Fruit fly (Drosophila melanogaster) whole organism: Measurements from ENCODE around the gene Cyp4d1.
A peak's percentile ranks its signal among the peaks of the same experiment; 100 is the strongest.

Experiments
- CG8478 ChIP-seq: fragments of >200 bp; optimal IDR thresholded peaks from 2 replicates; lab custom pipeline; 2018; ENCODE audit warnings: inconsistent platforms
- Dll ChIP-seq: fragments of >200 bp; optimal IDR thresholded peaks from 2 replicates; lab custom pipeline; 2017
- EcR ChIP-seq, 2 experiments: fragments of >200 bp; optimal IDR thresholded peaks; 2 replicates each; lab custom pipeline; 2017; ENCODE audit warnings: missing biosample characterization in 2 of 2, missing genetic modification characterization in 2 of 2, missing genetic modification reagents in 2 of 2
- pan ChIP-seq: fragments of >200 bp; optimal IDR thresholded peaks from 2 replicates; lab custom pipeline; 2017
- psq ChIP-seq: fragments of >200 bp; optimal IDR thresholded peaks from 2 replicates; lab custom pipeline; 2017
- usp ChIP-seq: fragments of >200 bp; optimal IDR thresholded peaks from 2 replicates; lab custom pipeline; 2017; ENCODE audit warnings: missing biosample characterization, missing genetic modification characterization, mixed read lengths

Gene Cyp4d1

DNA sequence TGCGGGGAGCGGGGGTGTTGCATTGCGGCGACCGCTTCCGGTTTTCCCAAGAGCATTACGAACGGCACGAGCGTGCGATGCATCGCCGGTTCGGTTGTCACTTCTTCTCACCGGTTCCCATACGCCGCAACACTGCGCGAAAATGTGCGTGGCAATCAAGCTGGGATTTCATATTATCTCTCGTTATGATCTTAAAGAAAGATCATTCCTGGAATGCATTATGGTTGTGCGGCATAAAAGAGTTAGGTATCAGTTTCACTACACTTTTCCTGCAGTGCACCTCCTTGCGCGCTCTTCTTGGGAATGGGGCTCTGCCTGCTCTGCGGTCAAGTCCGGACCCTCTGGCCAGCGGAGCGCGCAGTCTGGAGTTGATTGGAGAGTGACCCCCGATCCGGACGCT, 4.1 kb upstream of the Cyp4d1 start:
- TF ChIP-seq pan (lab: Kevin White, UChicago) (no peak), usp (GFP tag; lab: Kevin White, UChicago) (no peak), EcR (GFP tag; optimal IDR thresholded peaks at IDR 0.05; lab: Kevin White, UChicago) (no peak), Dll (lab: Kevin White, UChicago) (no peak)

DNA sequence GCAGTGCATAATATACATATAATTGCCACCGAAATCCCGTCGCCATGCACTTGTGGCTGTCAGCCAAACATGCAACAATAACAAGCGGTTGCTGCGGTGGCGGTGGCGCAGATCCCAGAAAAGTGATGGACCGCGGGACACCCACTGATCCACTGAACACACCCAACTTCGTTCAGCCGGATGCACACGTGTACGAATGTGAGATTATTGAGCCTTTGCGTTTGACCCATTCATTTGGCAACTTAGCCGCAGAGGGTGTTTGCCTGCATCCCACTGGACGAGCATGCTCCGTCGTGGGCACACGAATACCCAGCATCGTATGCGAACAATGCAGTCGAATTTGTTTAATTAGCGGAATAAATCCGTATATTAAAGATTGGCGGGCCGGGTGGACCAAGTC, 3.4 kb upstream of the Cyp4d1 start:
- TF ChIP-seq Dll (lab: Kevin White, UChicago) (no peak), psq (no peak), pan (lab: Kevin White, UChicago) (no peak), CG8478 (lab: Kevin White, UChicago) (no peak), usp (GFP tag; lab: Kevin White, UChicago) (no peak), EcR (GFP tag; optimal IDR thresholded peaks at IDR 0.05; lab: Kevin White, UChicago) (no peak)

DNA sequence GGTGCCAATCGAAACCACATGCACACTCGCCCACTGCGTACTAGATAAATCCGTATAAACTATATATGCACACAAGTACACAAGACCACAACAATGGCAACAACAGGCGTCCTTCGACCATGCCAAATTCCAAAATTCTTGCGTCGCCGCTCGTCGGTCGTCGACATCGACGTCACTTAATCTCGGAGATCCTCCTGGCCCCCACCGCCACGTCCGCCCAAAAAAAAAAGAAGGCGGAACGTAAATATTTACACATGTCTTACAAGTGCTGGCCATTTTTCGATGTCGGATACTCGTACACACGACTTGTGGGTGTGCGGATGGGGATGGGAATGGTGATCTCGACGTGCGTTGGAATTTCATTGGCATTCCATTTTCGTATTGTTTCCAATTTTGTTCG, 1.4 kb upstream of the Cyp4d1 start:
- TF ChIP-seq Dll (lab: Kevin White, UChicago) (no peak), pan (lab: Kevin White, UChicago) (no peak), EcR (GFP tag; optimal IDR thresholded peaks at IDR 0.05; lab: Kevin White, UChicago) (no peak), usp (GFP tag; lab: Kevin White, UChicago) (no peak), psq (no peak), CG8478 (lab: Kevin White, UChicago) (no peak)

DNA sequence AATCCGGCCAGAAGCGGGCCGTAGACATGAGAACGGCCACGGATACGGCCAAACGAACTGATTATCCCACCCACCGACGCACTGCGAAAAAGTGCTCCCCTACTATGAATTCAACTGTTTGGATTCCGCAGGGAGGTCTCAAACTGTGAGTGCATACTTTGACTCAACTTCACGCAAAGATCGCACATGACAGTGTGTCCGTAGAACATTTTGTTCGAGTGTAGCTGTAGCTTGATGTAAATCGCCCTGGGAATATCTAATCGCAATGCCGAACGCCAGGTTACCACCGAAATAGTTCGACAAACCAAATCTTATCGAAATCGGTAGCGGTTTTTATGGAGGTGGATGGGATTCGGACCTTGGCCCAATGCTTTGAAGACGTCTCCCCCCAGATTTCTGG, 960 bp downstream of the Cyp4d1 start:
- TF ChIP-seq usp (GFP tag; lab: Kevin White, UChicago) (no peak), CG8478 (lab: Kevin White, UChicago) (no peak), Dll (lab: Kevin White, UChicago) (no peak), pan (lab: Kevin White, UChicago) (no peak), EcR (GFP tag; optimal IDR thresholded peaks at IDR 0.05; lab: Kevin White, UChicago) (no peak), psq (no peak)

DNA sequence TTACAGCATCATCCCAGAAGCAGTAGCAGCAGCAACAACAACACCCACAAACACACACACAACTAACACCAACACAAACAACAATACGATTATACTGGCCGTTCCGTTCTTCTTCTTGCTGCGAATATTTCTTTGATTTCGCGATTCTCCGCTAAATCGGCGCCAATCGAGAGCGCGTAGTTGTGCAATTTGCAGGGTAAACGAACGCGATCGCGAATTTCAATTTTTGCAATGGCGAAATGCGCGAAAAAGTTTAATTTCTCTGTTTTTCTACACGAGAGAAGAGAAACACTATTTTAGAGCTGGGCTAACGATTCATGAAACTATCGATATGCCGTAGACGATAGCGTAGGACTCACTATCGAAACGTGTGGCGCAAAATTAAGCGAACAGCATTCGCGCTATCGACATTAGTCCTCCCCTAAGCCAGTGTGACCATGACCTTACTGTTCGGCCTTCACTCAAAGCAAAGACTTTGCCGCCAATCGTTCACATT, 3.3 kb downstream of the Cyp4d1 start, which contains the start of gene wapl:
Gene wapl (minus strand): TSS at position 316 of the 496 bp plus-strand sequence.
- TF ChIP-seq EcR (GFP tag; optimal IDR thresholded peaks at IDR 0.05; lab: Kevin White, UChicago) (no peak), Dll (lab: Kevin White, UChicago) (no peak)

DNA sequence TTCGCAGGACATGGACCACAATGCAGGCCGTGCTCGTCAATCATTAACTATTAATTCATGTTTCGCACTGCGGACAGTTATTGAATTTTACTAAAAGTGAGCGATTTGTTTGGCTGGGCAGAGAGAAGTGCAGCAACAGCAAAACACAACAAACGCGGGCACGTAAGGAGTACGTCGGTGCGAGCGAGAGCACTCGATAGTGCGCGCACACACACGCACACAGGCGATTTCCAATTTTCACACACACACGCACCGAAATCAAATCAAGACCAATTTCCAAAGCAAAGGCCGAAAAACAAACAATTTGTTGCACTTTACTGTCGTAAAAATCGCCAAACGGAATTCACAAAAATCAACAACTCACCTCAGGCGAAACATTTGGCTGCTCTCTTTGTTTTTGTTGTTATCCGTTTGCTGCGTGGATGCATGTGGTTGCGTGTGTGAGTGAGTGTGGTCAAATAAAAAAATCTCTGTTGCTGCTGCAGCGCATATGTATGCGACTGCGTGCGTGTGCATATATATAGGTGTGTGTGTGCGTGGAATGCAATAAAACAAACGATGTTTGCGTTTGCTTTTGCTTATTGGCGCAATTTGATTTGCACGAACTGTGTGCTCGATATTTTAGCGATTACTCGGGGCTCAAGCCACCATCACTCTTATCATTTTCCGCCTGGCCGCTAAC, 3.9 kb downstream of the Cyp4d1 start:
- TF ChIP-seq EcR (GFP tag; optimal IDR thresholded peaks at IDR 0.05; lab: Kevin White, UChicago), result no peak
- no peak for TF ChIP-seq psq
- TF ChIP-seq pan (lab: Kevin White, UChicago), result no peak
- TF ChIP-seq usp (GFP tag; lab: Kevin White, UChicago), result no peak
- TF ChIP-seq Dll (lab: Kevin White, UChicago), result peak; percentile 25
- TF ChIP-seq CG8478 (lab: Kevin White, UChicago), result peak; percentile 95

DNA sequence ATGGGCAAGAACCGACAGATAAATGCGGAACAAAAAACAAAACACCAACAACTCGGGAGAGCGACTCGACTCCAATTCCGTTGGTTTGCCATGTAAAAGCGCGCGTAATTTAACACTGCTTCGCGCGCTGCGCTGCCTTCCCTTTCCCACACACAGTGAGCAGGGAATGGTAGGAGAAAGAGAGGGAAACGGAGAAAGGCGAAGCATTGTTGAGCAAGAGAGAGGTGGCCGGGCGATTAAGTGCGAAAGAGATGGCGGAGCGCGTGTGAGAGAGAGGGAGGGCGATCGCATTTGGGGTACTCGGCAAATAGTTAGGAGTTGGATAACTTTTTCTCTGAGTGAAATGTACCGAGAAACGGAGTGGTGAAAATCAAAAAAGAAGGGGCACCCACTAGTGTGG, 6.1 kb downstream of the Cyp4d1 start:
- TF ChIP-seq EcR (GFP tag; optimal IDR thresholded peaks at IDR 0.05; lab: Kevin White, UChicago), result no peak
- TF ChIP-seq psq, result no peak
- TF ChIP-seq Dll (lab: Kevin White, UChicago), result peak; percentile 74
- TF ChIP-seq pan (lab: Kevin White, UChicago), result no peak
- TF ChIP-seq CG8478 (lab: Kevin White, UChicago), result peak; percentile 66
- TF ChIP-seq usp (GFP tag; lab: Kevin White, UChicago), result no peak

DNA sequence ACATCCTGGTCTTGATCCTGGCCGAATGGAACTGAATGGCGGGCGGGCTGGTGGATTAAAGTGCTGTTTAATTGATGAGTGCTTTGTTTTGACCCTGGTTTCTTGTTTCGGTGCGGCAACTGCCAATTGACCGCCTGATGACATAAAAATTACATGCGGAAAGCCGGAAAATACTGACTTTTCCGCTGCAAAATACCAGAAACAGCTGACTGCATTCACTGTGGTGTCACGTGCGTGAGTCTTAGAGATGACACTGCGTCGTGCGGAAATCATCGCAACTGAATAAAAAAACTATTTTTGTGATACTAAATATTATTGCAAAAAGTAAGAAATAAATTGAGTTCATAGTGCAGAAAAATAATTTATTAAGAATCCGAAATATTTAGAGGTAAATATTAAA, 12.5 kb downstream of the Cyp4d1 start, which contains the start of gene bcn92:
Gene bcn92 (minus strand): TSS at position 170 of the 400 bp plus-strand sequence.
- TF ChIP-seq Dll (lab: Kevin White, UChicago) (no peak), psq (no peak), CG8478 (lab: Kevin White, UChicago) (no peak), usp (GFP tag; lab: Kevin White, UChicago) (no peak), EcR (GFP tag; optimal IDR thresholded peaks at IDR 0.05; lab: Kevin White, UChicago) (no peak)

DNA sequence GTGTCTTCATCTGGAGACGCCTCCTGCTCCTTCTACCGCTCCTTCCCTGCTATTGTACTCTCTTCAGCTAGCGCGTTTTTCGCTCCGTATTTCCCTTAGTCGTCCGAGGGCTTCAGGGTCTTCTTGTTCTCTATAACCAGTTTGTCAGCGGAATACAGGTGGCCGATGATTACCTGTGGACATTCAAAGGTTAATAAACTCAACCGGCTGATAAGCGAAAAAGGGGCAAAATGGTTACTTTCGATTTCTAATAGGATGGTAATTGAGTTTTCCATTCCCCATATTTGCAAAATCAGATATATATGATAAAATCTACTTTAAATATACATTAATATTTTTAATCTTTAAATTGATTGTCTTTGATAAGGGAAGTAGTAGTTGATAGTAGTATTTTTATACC, 13.3 kb downstream of the Cyp4d1 start:
- TF ChIP-seq Dll (lab: Kevin White, UChicago), result no peak
- no peak for TF ChIP-seq CG8478 (lab: Kevin White, UChicago)
- no peak for TF ChIP-seq pan (lab: Kevin White, UChicago)
- no peak for TF ChIP-seq usp (GFP tag; lab: Kevin White, UChicago)
- TF ChIP-seq psq, result no peak
- TF ChIP-seq EcR (GFP tag; optimal IDR thresholded peaks at IDR 0.05; lab: Kevin White, UChicago), result no peak

DNA sequence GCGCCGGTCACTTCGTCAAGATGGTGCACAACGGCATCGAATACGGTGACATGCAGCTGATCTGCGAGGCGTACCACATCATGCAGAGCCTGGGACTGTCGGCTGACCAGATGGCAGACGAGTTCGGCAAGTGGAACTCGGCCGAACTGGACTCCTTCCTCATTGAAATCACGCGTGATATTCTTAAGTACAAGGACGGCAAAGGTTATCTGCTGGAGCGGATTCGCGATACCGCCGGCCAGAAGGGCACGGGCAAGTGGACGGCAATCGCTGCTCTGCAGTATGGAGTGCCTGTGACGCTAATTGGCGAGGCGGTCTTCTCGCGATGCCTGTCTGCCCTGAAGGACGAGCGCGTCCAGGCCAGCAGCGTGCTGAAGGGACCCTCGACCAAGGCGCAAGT, 14.5 kb downstream of the Cyp4d1 start:
- no peak for TF ChIP-seq usp (GFP tag; lab: Kevin White, UChicago)

DNA sequence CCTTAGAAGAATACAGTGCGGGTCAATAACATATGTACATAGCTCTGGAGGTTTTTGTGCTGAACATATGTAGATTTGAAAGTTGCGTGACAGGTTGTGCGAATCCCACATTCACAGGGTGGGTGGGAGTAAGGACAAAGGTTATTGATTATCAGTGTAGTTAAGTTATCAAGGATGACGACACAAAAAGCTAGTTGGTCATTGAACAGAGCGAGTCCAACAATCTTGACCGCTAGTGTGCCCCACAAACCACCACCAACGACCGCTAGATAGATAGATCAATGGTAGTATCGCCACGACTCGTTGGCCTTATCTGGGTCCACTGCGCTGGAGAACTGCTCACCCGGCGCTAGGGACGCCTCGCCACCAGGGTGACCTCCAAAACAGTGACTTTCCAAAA, 15.4 kb downstream of the Cyp4d1 start:
- TF ChIP-seq pan (lab: Kevin White, UChicago), result no peak
- no peak for TF ChIP-seq EcR (GFP tag; optimal IDR thresholded peaks at IDR 0.05; lab: Kevin White, UChicago)
- TF ChIP-seq Dll (lab: Kevin White, UChicago), result no peak
- TF ChIP-seq CG8478 (lab: Kevin White, UChicago), result no peak
- TF ChIP-seq usp (GFP tag; lab: Kevin White, UChicago), result no peak
- no peak for TF ChIP-seq psq

DNA sequence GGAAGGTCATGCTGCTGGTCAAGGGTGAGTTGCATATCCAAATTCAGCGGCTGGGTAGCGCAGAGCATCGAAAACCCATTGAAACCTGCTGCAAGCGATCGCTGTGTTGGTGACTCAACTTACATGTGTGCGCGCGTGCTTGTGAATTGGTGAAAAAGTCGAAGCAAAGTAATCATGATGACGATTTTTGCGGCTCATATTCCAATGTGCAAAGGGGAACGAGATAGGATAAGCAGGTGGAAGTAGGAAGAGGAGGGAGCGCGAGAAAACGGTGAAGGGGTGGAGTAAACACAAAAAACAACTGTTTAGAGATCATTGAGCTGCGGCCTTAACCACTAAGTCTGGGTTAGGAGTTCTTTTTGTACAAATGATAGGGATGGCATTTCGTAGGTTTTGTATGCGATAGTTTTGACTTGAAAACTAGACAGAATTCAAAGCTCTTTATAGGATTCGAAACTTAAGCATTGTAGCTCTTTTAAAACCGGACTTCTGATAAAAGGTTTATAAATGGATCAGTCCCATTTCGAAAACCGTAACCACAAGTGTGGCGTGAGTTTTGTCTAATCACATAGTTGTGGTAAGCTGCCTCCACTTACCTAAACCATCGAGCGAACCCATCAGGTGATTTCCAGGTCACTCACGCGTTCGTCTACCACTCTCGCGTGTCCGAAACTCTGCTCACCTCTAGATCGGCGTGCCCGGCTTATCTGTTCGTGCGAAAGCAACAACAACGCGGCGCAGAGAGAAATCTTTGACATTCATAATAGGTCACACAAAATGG, 16.1 kb downstream of the Cyp4d1 start:
- TF ChIP-seq usp (GFP tag; lab: Kevin White, UChicago) (no peak), CG8478 (lab: Kevin White, UChicago) (no peak), pan (lab: Kevin White, UChicago) (no peak), EcR (GFP tag; optimal IDR thresholded peaks at IDR 0.05; lab: Kevin White, UChicago) (no peak), psq (no peak), Dll (lab: Kevin White, UChicago) (no peak)
